Worm (Caenorhabditis elegans) whole organism, L1 larva: ENCODE data around the gene mob-4.

ENCODE experiments used
- F16B12.6 ChIP-seq: fragments of 150-350 bp; optimal IDR thresholded peaks from 2 replicates; lab custom pipeline; 2014; ENCODE audit warnings: missing biosample characterization, missing genetic modification characterization
- Y116A8C.19 ChIP-seq: sonication (generic microtip); optimal IDR thresholded peaks from 2 replicates; lab custom pipeline; 2016; ENCODE audit warnings: missing compliant biosample characterization, missing genetic modification characterization, borderline replicate concordance
- alr-1 ChIP-seq: fragments of 200-800 bp; sonication (Bioruptor generic); optimal IDR thresholded peaks from 2 replicates; lab custom pipeline; 2018; ENCODE audit warnings: borderline replicate concordance, mild to moderate bottlenecking, missing genetic modification characterization, missing compliant biosample characterization
- aly-2 ChIP-seq: fragments of 150-350 bp; optimal IDR thresholded peaks from 2 replicates; lab custom pipeline; 2014; ENCODE audit warnings: missing biosample characterization, missing genetic modification characterization
- blmp-1 ChIP-seq: fragments of 150-350 bp; optimal IDR thresholded peaks from 2 replicates; lab custom pipeline; 2014; ENCODE audit warnings: missing biosample characterization, missing genetic modification characterization
- ceh-63 ChIP-seq: fragments of 200-800 bp; sonication (Bioruptor generic); optimal IDR thresholded peaks from 2 replicates; lab custom pipeline; 2018; ENCODE audit warnings: mild to moderate bottlenecking, missing genetic modification characterization, missing compliant biosample characterization
- ceh-8 ChIP-seq: fragments of 200-800 bp; sonication (Bioruptor generic); optimal IDR thresholded peaks from 2 replicates; lab custom pipeline; 2018; ENCODE audit warnings: mild to moderate bottlenecking, missing genetic modification characterization, moderate library complexity, missing compliant biosample characterization
- ceh-88 ChIP-seq: fragments of 200-800 bp; sonication (Bioruptor generic); IDR thresholded peaks from 2 replicates; pipeline ENCODE4 v1.3.6; 2022; ENCODE audit warnings: missing genetic modification characterization, missing compliant biosample characterization
- ces-1 ChIP-seq: fragments of 150-350 bp; optimal IDR thresholded peaks from 2 replicates; lab custom pipeline; 2014; ENCODE audit warnings: missing biosample characterization, missing genetic modification reagents, missing genetic modification characterization
- dpl-1 ChIP-seq, 3 experiments: fragments of 150-350 bp in 2 of 3; sonication (generic microtip) in 1 of 3; optimal IDR thresholded peaks; 2 replicates each; lab custom pipeline; 2014 to 2017; ENCODE audit warnings: missing biosample characterization in 3 of 3, missing genetic modification characterization in 3 of 3, missing genetic modification reagents in 3 of 3
- efl-1 ChIP-seq, 4 experiments: fragments of 150-350 bp; optimal IDR thresholded peaks in 3 of 4; peaks in 1 of 4; 1 replicate in 1 of 4; 2 replicates in 3 of 4; lab custom pipeline; 2014; ENCODE audit warnings: missing biosample characterization in 2 of 4, missing genetic modification characterization in 2 of 4, missing genetic modification reagents in 2 of 4
- efl-3 ChIP-seq: fragments of 200-800 bp; sonication (Bioruptor generic); optimal IDR thresholded peaks from 2 replicates; lab custom pipeline; 2018; ENCODE audit warnings: mild to moderate bottlenecking, missing genetic modification characterization, missing compliant biosample characterization
- egl-27 ChIP-seq, 2 experiments: fragments of 150-350 bp in 1 of 2; sonication (generic microtip); optimal IDR thresholded peaks; 3 replicates each; lab custom pipeline; 2017 to 2018; ENCODE audit warnings: missing biosample characterization in 2 of 2, missing genetic modification characterization in 2 of 2, missing genetic modification reagents in 2 of 2
- elt-3 ChIP-seq, 6 experiments: fragments of 150-350 bp in 1 of 6; sonication (generic microtip); optimal IDR thresholded peaks; 2 replicates each; lab custom pipeline; 2017 to 2018; ENCODE audit warnings: missing biosample characterization in 6 of 6, missing genetic modification characterization in 6 of 6, inconsistent platforms in 1 of 6
- ets-5 ChIP-seq: fragments of 200-800 bp; sonication (Bioruptor generic); IDR thresholded peaks from 2 replicates; pipeline ENCODE4 v1.3.6; 2022; ENCODE audit warnings: missing genetic modification characterization, missing compliant biosample characterization
- fkh-4 ChIP-seq: sonication (generic microtip); optimal IDR thresholded peaks from 2 replicates; lab custom pipeline; 2016; ENCODE audit warnings: missing compliant biosample characterization, missing genetic modification characterization, borderline replicate concordance
- fkh-8 ChIP-seq: sonication (generic microtip); optimal IDR thresholded peaks from 2 replicates; lab custom pipeline; 2016; ENCODE audit warnings: mild to moderate bottlenecking, missing genetic modification characterization, missing compliant biosample characterization
- fos-1 ChIP-seq: fragments of 150-350 bp; optimal IDR thresholded peaks from 2 replicates; lab custom pipeline; 2014; ENCODE audit warnings: missing biosample characterization, missing genetic modification characterization
- hlh-17 ChIP-seq: fragments of 200-800 bp; sonication (Bioruptor generic); optimal IDR thresholded peaks from 2 replicates; lab custom pipeline; 2018; ENCODE audit warnings: missing genetic modification characterization, mild to moderate bottlenecking, missing compliant biosample characterization, moderate library complexity, borderline replicate concordance
- jun-1 ChIP-seq: fragments of 150-350 bp; optimal IDR thresholded peaks from 2 replicates; lab custom pipeline; 2014; ENCODE audit warnings: missing biosample characterization, missing genetic modification reagents, missing genetic modification characterization
- lin-13 ChIP-seq: fragments of 150-350 bp; optimal IDR thresholded peaks from 2 replicates; lab custom pipeline; 2014; ENCODE audit warnings: missing biosample characterization, missing genetic modification reagents, missing genetic modification characterization
- lin-15B ChIP-seq: fragments of 150-350 bp; sonication (generic microtip); optimal IDR thresholded peaks from 3 replicates; lab custom pipeline; 2014; ENCODE audit warnings: missing biosample characterization, missing genetic modification characterization
- lin-35 ChIP-seq, 2 experiments: fragments of 150-350 bp; optimal IDR thresholded peaks; 2 replicates each; lab custom pipeline; 2014; ENCODE audit warnings: missing biosample characterization in 2 of 2, missing genetic modification characterization in 2 of 2, missing genetic modification reagents in 2 of 2
- lir-3 ChIP-seq: sonication (generic microtip); optimal IDR thresholded peaks from 2 replicates; lab custom pipeline; 2016; ENCODE audit warnings: mild to moderate bottlenecking, missing genetic modification characterization, moderate library complexity, missing compliant biosample characterization; ENCODE audit not compliant: poor library complexity
- lsy-2 ChIP-seq, 2 experiments: fragments of 150-350 bp; optimal IDR thresholded peaks; 2 replicates each; lab custom pipeline; 2014; ENCODE audit warnings: missing biosample characterization in 2 of 2, missing genetic modification characterization in 2 of 2
- mab-9 ChIP-seq: fragments of 200-800 bp; sonication (Bioruptor generic); IDR thresholded peaks from 2 replicates; pipeline ENCODE4 v1.3.6; 2022; ENCODE audit warnings: missing genetic modification reagents, missing genetic modification characterization, missing compliant biosample characterization
- mdl-1 ChIP-seq, 2 experiments: fragments of 150-350 bp; optimal IDR thresholded peaks; 2 replicates each; lab custom pipeline; 2014 to 2017; ENCODE audit warnings: missing biosample characterization in 2 of 2, missing genetic modification characterization in 2 of 2, inconsistent platforms in 1 of 2
- nhr-19 ChIP-seq: fragments of 200-800 bp; sonication (Bioruptor generic); conservative IDR thresholded peaks from 2 replicates; pipeline ENCODE4 v1.3.6; 2022; ENCODE audit warnings: missing genetic modification characterization, missing compliant biosample characterization
- nhr-20 ChIP-seq: sonication (generic microtip); optimal IDR thresholded peaks from 2 replicates; lab custom pipeline; 2016; ENCODE audit warnings: mild to moderate bottlenecking, missing genetic modification characterization, missing compliant biosample characterization
- nhr-237 ChIP-seq: fragments of 150-350 bp; optimal IDR thresholded peaks from 2 replicates; lab custom pipeline; 2014; ENCODE audit warnings: missing biosample characterization, missing genetic modification characterization
- nhr-71 ChIP-seq: sonication (generic microtip); optimal IDR thresholded peaks from 2 replicates; lab custom pipeline; 2016; ENCODE audit warnings: mild to moderate bottlenecking, missing genetic modification characterization, moderate library complexity, missing compliant biosample characterization
- nhr-76 ChIP-seq: sonication (generic microtip); optimal IDR thresholded peaks from 2 replicates; lab custom pipeline; 2017; ENCODE audit warnings: missing biosample characterization, missing genetic modification characterization
- nhr-77 ChIP-seq: fragments of 150-350 bp; optimal IDR thresholded peaks from 2 replicates; lab custom pipeline; 2014; ENCODE audit warnings: missing biosample characterization, missing genetic modification characterization
- nhr-85 ChIP-seq: sonication (generic microtip); peaks from one replicate; lab custom pipeline; 2016; ENCODE audit warnings: missing genetic modification characterization, inconsistent platforms, missing compliant biosample characterization
- nhr-90 ChIP-seq: sonication (generic microtip); optimal IDR thresholded peaks from 2 replicates; lab custom pipeline; 2016; ENCODE audit warnings: mild to moderate bottlenecking, missing genetic modification characterization, missing compliant biosample characterization; ENCODE audit not compliant: poor library complexity
- pax-3 ChIP-seq: fragments of 200-800 bp; sonication (Bioruptor generic); optimal IDR thresholded peaks from 2 replicates; lab custom pipeline; 2018; ENCODE audit warnings: mild to moderate bottlenecking, missing genetic modification characterization, moderate library complexity, missing compliant biosample characterization
- rnt-1 ChIP-seq: sonication (generic microtip); optimal IDR thresholded peaks from 2 replicates; lab custom pipeline; 2016; ENCODE audit warnings: mild to moderate bottlenecking, missing genetic modification characterization, moderate library complexity, missing compliant biosample characterization
- snpc-4 ChIP-seq: fragments of 150-350 bp; optimal IDR thresholded peaks from 2 replicates; lab custom pipeline; 2014; ENCODE audit warnings: missing biosample characterization, missing genetic modification characterization
- snu-23 ChIP-seq: sonication (generic microtip); optimal IDR thresholded peaks from 2 replicates; lab custom pipeline; 2016; ENCODE audit warnings: missing genetic modification characterization, missing compliant biosample characterization
- sptf-1 ChIP-seq: fragments of 150-350 bp; optimal IDR thresholded peaks from 2 replicates; lab custom pipeline; 2014; ENCODE audit warnings: missing biosample characterization, missing genetic modification characterization
- tbx-2 ChIP-seq: sonication (generic microtip); optimal IDR thresholded peaks from 2 replicates; lab custom pipeline; 2016; ENCODE audit warnings: missing genetic modification characterization, missing compliant biosample characterization
- tlp-1 ChIP-seq: fragments of 150-350 bp; optimal IDR thresholded peaks from 2 replicates; lab custom pipeline; 2014; ENCODE audit warnings: missing biosample characterization, missing genetic modification characterization
- unc-130 ChIP-seq: fragments of 150-350 bp; optimal IDR thresholded peaks from 2 replicates; lab custom pipeline; 2017; ENCODE audit warnings: missing biosample characterization, missing genetic modification characterization, inconsistent platforms
- unc-62 ChIP-seq: fragments of 150-350 bp; optimal IDR thresholded peaks from 2 replicates; lab custom pipeline; 2014; ENCODE audit warnings: missing biosample characterization, missing genetic modification reagents, missing genetic modification characterization
- unc-98 ChIP-seq: fragments of 200-800 bp; sonication (Bioruptor generic); IDR thresholded peaks from 2 replicates; pipeline ENCODE4 v1.3.6; 2022; ENCODE audit warnings: missing genetic modification characterization, missing compliant biosample characterization
- zag-1 ChIP-seq: fragments of 150-350 bp; optimal IDR thresholded peaks from 2 replicates; lab custom pipeline; 2014; ENCODE audit warnings: missing biosample characterization, missing genetic modification characterization
- zip-4 ChIP-seq: fragments of 200-800 bp; sonication (Bioruptor generic); optimal IDR thresholded peaks from 2 replicates; lab custom pipeline; 2018; ENCODE audit warnings: mild to moderate bottlenecking, missing genetic modification characterization, moderate library complexity, missing compliant biosample characterization
- ztf-11 ChIP-seq, 2 experiments: sonication (generic microtip); optimal IDR thresholded peaks; 2 replicates each; lab custom pipeline; 2016 to 2017; ENCODE audit warnings: missing genetic modification characterization in 2 of 2, missing biosample characterization in 1 of 2, missing compliant biosample characterization in 1 of 2

Gene mob-4

ce11 chrIII:8201760-8202159 lies 23.1 kb upstream of the mob-4 start (continued):
- TF ChIP-seq ceh-88 (GFP tag; lab: Robert Waterston, UW) (no peak), ets-5 (GFP tag; lab: Robert Waterston, UW) (no peak), ztf-11 (tag; optimal IDR thresholded peaks at IDR 0.05; lab: Kevin White, UChicago) (no peak), snpc-4 (no peak), lin-35 (GFP tag; optimal IDR thresholded peaks at IDR 0.05; lab: Kevin White, UChicago) (peak in 1 of 2 experiments; percentile 51), lir-3 (peak; percentile 19), efl-3 (GFP tag; lab: Kevin White, UChicago) (no peak), hlh-17 (GFP tag; lab: Kevin White, UChicago) (no peak), mdl-1 (tag; optimal IDR thresholded peaks at IDR 0.05; lab: Kevin White, UChicago) (no peak), lin-15B (tag; lab: Kevin White, UChicago) (no peak), aly-2 (tag; lab: Kevin White, UChicago) (no peak), nhr-76 (no peak), unc-130 (tag; lab: Kevin White, UChicago) (no peak), fkh-4 (tag; lab: Kevin White, UChicago) (no peak), egl-27 (tag; optimal IDR thresholded peaks at IDR 0.05; lab: Kevin White, UChicago) (no peak), snu-23 (GFP tag; lab: Kevin White, UChicago) (no peak), fos-1 (tag; lab: Kevin White, UChicago) (no peak), nhr-237 (tag; lab: Kevin White, UChicago) (no peak), mab-9 (no peak), alr-1 (no peak), fkh-8 (tag; lab: Kevin White, UChicago) (peak; percentile 79), ceh-63 (GFP tag; lab: Kevin White, UChicago) (no peak), blmp-1 (tag; lab: Kevin White, UChicago) (no peak), dpl-1 (GFP tag; optimal IDR thresholded peaks at IDR 0.05; lab: Kevin White, UChicago) (peak in 1 of 3 experiments; percentile 32), nhr-90 (no peak), jun-1 (tag; lab: Kevin White, UChicago) (no peak), lin-13 (GFP tag; lab: Kevin White, UChicago) (no peak), zip-4 (no peak), Y116A8C.19 (tag; lab: Kevin White, UChicago) (no peak), unc-62 (GFP tag; lab: Kevin White, UChicago) (no peak), F16B12.6 (tag; lab: Kevin White, UChicago) (peak; percentile 30), efl-1 (optimal IDR thresholded peaks at IDR 0.05; lab: Kevin White, UChicago) (peak; percentile 46 to 48), efl-1 (GFP tag; optimal IDR thresholded peaks at IDR 0.05 in 1 of 2; lab: Kevin White, UChicago) (peak; percentile 38 to 86), sptf-1 (tag; lab: Kevin White, UChicago) (no peak), zag-1 (no peak), tbx-2 (peak; percentile 55), nhr-85 (tag; lab: Kevin White, UChicago) (no peak), pax-3 (tag; lab: Kevin White, UChicago) (peak; percentile 42), nhr-19 (peak; percentile 49), tlp-1 (tag; lab: Kevin White, UChicago) (no peak)

- no peak for TF ChIP-seq nhr-71
- TF ChIP-seq nhr-77 = no peak
- TF ChIP-seq jun-1 (tag; lab: Kevin White, UChicago) = no peak
- TF ChIP-seq tlp-1 (tag; lab: Kevin White, UChicago) = no peak
- TF ChIP-seq snpc-4 = no peak
- no peak for TF ChIP-seq fkh-8 (tag; lab: Kevin White, UChicago)
- no peak for TF ChIP-seq nhr-20
- TF ChIP-seq nhr-237 (tag; lab: Kevin White, UChicago) = no peak
- no peak for TF ChIP-seq unc-98 (GFP tag; lab: Robert Waterston, UW)
- no peak for TF ChIP-seq ceh-63 (GFP tag; lab: Kevin White, UChicago)
- TF ChIP-seq ces-1 = no peak
- TF ChIP-seq elt-3 (tag; optimal IDR thresholded peaks at IDR 0.05; lab: Kevin White, UChicago) = no peak
- no peak for TF ChIP-seq lsy-2 (tag; optimal IDR thresholded peaks at IDR 0.05; lab: Kevin White, UChicago)
- no peak for TF ChIP-seq zip-4
- no peak for TF ChIP-seq ceh-8
- TF ChIP-seq rnt-1 (tag; lab: Kevin White, UChicago) = no peak
Observed at ce11 chrIII:8202754-8203153, 22.1 kb upstream of the mob-4 start, which contains the start of gene snb-5. Gene snb-5 (plus strand): TSS chrIII:8203054.
